Worm (Caenorhabditis elegans) whole organism, early embryonic: ENCODE data around the gene best-16.

Source experiments
- B0310.2 ChIP-seq: sonication (generic microtip); optimal IDR thresholded peaks from 2 replicates; lab custom pipeline; 2016; ENCODE audit warnings: mild to moderate bottlenecking, missing genetic modification characterization, missing compliant biosample characterization
- F13C5.2 ChIP-seq: sonication (generic microtip); optimal IDR thresholded peaks from 2 replicates; lab custom pipeline; 2017; ENCODE audit warnings: mild to moderate bottlenecking, missing genetic modification characterization, inconsistent platforms, missing compliant biosample characterization
- aly-1 ChIP-seq: sonication (generic microtip); optimal IDR thresholded peaks from 2 replicates; lab custom pipeline; 2016; ENCODE audit warnings: missing genetic modification characterization, missing compliant biosample characterization
- ama-1 ChIP-seq: fragments of 150-350 bp; optimal IDR thresholded peaks from 2 replicates; lab custom pipeline; 2014
- ceh-13 ChIP-seq: fragments of 200-800 bp; sonication (Bioruptor generic); optimal IDR thresholded peaks from 2 replicates; lab custom pipeline; 2018; ENCODE audit warnings: mild to moderate bottlenecking, missing genetic modification characterization, missing compliant biosample characterization
- ceh-36 ChIP-seq: sonication (generic microtip); optimal IDR thresholded peaks from 2 replicates; lab custom pipeline; 2016; ENCODE audit warnings: missing genetic modification characterization, inconsistent platforms, missing compliant biosample characterization
- ets-7 ChIP-seq: sonication (generic microtip); optimal IDR thresholded peaks from 2 replicates; lab custom pipeline; 2016; ENCODE audit warnings: missing genotype, missing genetic modification characterization, missing compliant biosample characterization
- flt-1 ChIP-seq: fragments of 200-800 bp; sonication (Bioruptor generic); IDR thresholded peaks from 2 replicates; pipeline ENCODE4 v1.3.6; 2022; ENCODE audit warnings: missing genetic modification characterization, missing compliant biosample characterization
- hmbx-1 ChIP-seq: sonication (generic microtip); optimal IDR thresholded peaks from 2 replicates; lab custom pipeline; 2016; ENCODE audit warnings: mild to moderate bottlenecking, missing genetic modification characterization, missing compliant biosample characterization
- hmg-4 ChIP-seq: fragments of 200-800 bp; sonication (Bioruptor generic); optimal IDR thresholded peaks from 2 replicates; lab custom pipeline; 2018; ENCODE audit warnings: mild to moderate bottlenecking, missing genetic modification characterization, missing compliant biosample characterization
- hnd-1 ChIP-seq: sonication (generic microtip); optimal IDR thresholded peaks from 2 replicates; lab custom pipeline; 2016; ENCODE audit warnings: missing genetic modification characterization, missing compliant biosample characterization
- pes-1 ChIP-seq: fragments of 200-800 bp; sonication (Bioruptor generic); IDR thresholded peaks from 2 replicates; pipeline ENCODE4 v1.3.6; 2022; ENCODE audit warnings: missing genetic modification reagents, missing genetic modification characterization, missing compliant biosample characterization
- scrt-1 ChIP-seq: fragments of 200-800 bp; sonication (Bioruptor generic); IDR thresholded peaks from 2 replicates; pipeline ENCODE4 v1.3.6; 2022; ENCODE audit warnings: missing genetic modification characterization, missing compliant biosample characterization
- sea-1 ChIP-seq: fragments of 200-800 bp; sonication (Bioruptor generic); conservative IDR thresholded peaks from 2 replicates; pipeline ENCODE4 v1.3.6; 2022; ENCODE audit warnings: missing genetic modification characterization, missing compliant biosample characterization
- tbx-11 ChIP-seq: fragments of 200-800 bp; sonication (Bioruptor generic); IDR thresholded peaks from 2 replicates; pipeline ENCODE4 v1.3.6; 2022; ENCODE audit warnings: missing genetic modification characterization, missing compliant biosample characterization
- tbx-37 ChIP-seq: fragments of 200-800 bp; sonication (Bioruptor generic); conservative IDR thresholded peaks from 2 replicates; pipeline ENCODE4 v1.3.6; 2022; ENCODE audit warnings: missing genetic modification reagents, missing genetic modification characterization, missing compliant biosample characterization
- tra-4 ChIP-seq: sonication (generic microtip); optimal IDR thresholded peaks from 2 replicates; lab custom pipeline; 2017; ENCODE audit warnings: missing genetic modification characterization, missing compliant biosample characterization

The best-16 gene

ce11 chrIV:7191745-7192144 lies 3.9 kb downstream of the best-16 start, which contains the start of gene R13A1.5:
Gene R13A1.5, minus strand, starts transcription at chrIV:7191845.
- no peak for TF ChIP-seq sea-1 (GFP tag; lab: Robert Waterston, UW)
- no peak for TF ChIP-seq tbx-37 (GFP tag; lab: Robert Waterston, UW)
- TF ChIP-seq scrt-1 (GFP tag; lab: Robert Waterston, UW), result no peak
- TF ChIP-seq ets-7 (tag; lab: Kevin White, UChicago), result no peak
- no peak for TF ChIP-seq hmbx-1 (tag; lab: Kevin White, UChicago)
- no peak for TF ChIP-seq flt-1 (GFP tag; lab: Robert Waterston, UW)
- no peak for TF ChIP-seq B0310.2
- no peak for TF ChIP-seq tra-4
- TF ChIP-seq F13C5.2 (tag; lab: Kevin White, UChicago), result no peak
- TF ChIP-seq pes-1, result no peak
- TF ChIP-seq ama-1 (lab: Kevin White, UChicago), result no peak
- TF ChIP-seq ceh-36, result no peak
- no peak for TF ChIP-seq ceh-13 (GFP tag; lab: Kevin White, UChicago)
- TF ChIP-seq hmg-4 (GFP tag; lab: Kevin White, UChicago), result no peak

ce11 chrIV:7190409-7190808 lies 5.2 kb downstream of the best-16 start:
- TF ChIP-seq flt-1 (GFP tag; lab: Robert Waterston, UW), result no peak
- no peak for TF ChIP-seq F13C5.2 (tag; lab: Kevin White, UChicago)
- TF ChIP-seq B0310.2, result no peak
- TF ChIP-seq ceh-36, result no peak
- TF ChIP-seq sea-1 (GFP tag; lab: Robert Waterston, UW), result no peak
- no peak for TF ChIP-seq tbx-37 (GFP tag; lab: Robert Waterston, UW)
- TF ChIP-seq hmbx-1 (tag; lab: Kevin White, UChicago), result no peak
- no peak for TF ChIP-seq ama-1 (lab: Kevin White, UChicago)
- no peak for TF ChIP-seq ceh-13 (GFP tag; lab: Kevin White, UChicago)
- TF ChIP-seq hmg-4 (GFP tag; lab: Kevin White, UChicago), result no peak
- no peak for TF ChIP-seq ets-7 (tag; lab: Kevin White, UChicago)
- TF ChIP-seq scrt-1 (GFP tag; lab: Robert Waterston, UW), result no peak
- no peak for TF ChIP-seq tra-4
- TF ChIP-seq hnd-1 (tag; lab: Kevin White, UChicago), result no peak
- no peak for TF ChIP-seq tbx-11 (GFP tag; lab: Robert Waterston, UW)

- TF ChIP-seq tbx-37 (GFP tag; lab: Robert Waterston, UW) (no peak), hmbx-1 (tag; lab: Kevin White, UChicago) (no peak), sea-1 (GFP tag; lab: Robert Waterston, UW) (no peak), ceh-13 (GFP tag; lab: Kevin White, UChicago) (no peak), ets-7 (tag; lab: Kevin White, UChicago) (no peak), B0310.2 (no peak), hmg-4 (GFP tag; lab: Kevin White, UChicago) (no peak), pes-1 (no peak), aly-1 (no peak)
These were observed 6.9 kb downstream of the best-16 start, which contains the start of gene srlf-7 for ce11 chrIV:7188528-7189422. Gene srlf-7, plus strand, starts transcription at chrIV:7189287.

- TF ChIP-seq hmg-4 (GFP tag; lab: Kevin White, UChicago) (no peak), ceh-13 (GFP tag; lab: Kevin White, UChicago) (no peak), ama-1 (lab: Kevin White, UChicago) (no peak), sea-1 (GFP tag; lab: Robert Waterston, UW) (no peak), ceh-36 (no peak), tbx-37 (GFP tag; lab: Robert Waterston, UW) (no peak)
These were observed 7.6 kb downstream of the best-16 start, which contains the start of gene C42D4.13 for ce11 chrIV:7188030-7188429. Gene C42D4.13, minus strand, starts transcription at chrIV:7188130.

ce11 chrIV:7186756-7187155 lies 8.9 kb downstream of the best-16 start, which contains the start of gene str-249:
Gene str-249, minus strand, starts transcription at chrIV:7186856.
- no peak for TF ChIP-seq pes-1
- TF ChIP-seq tbx-37 (GFP tag; lab: Robert Waterston, UW), result no peak
- no peak for TF ChIP-seq flt-1 (GFP tag; lab: Robert Waterston, UW)
- TF ChIP-seq F13C5.2 (tag; lab: Kevin White, UChicago), result no peak
- no peak for TF ChIP-seq ceh-36
- TF ChIP-seq hmg-4 (GFP tag; lab: Kevin White, UChicago), result no peak
- TF ChIP-seq aly-1, result no peak
- no peak for TF ChIP-seq scrt-1 (GFP tag; lab: Robert Waterston, UW)

ce11 chrIV:7184597-7184996 lies 11.0 kb downstream of the best-16 start, which contains the start of gene clec-179:
Gene clec-179, minus strand, starts transcription at chrIV:7184697.
- no peak for TF ChIP-seq hmg-4 (GFP tag; lab: Kevin White, UChicago)
- no peak for TF ChIP-seq tbx-11 (GFP tag; lab: Robert Waterston, UW)
- TF ChIP-seq ets-7 (tag; lab: Kevin White, UChicago), result no peak
- TF ChIP-seq tbx-37 (GFP tag; lab: Robert Waterston, UW), result no peak
- no peak for TF ChIP-seq ama-1 (lab: Kevin White, UChicago)

ce11 chrIV:7182818-7183217 lies 12.8 kb downstream of the best-16 start:
- TF ChIP-seq tbx-11 (GFP tag; lab: Robert Waterston, UW) (no peak), flt-1 (GFP tag; lab: Robert Waterston, UW) (no peak), hmbx-1 (tag; lab: Kevin White, UChicago) (no peak), scrt-1 (GFP tag; lab: Robert Waterston, UW) (no peak), tra-4 (no peak), F13C5.2 (tag; lab: Kevin White, UChicago) (no peak), aly-1 (no peak), sea-1 (GFP tag; lab: Robert Waterston, UW) (no peak), ets-7 (tag; lab: Kevin White, UChicago) (no peak), pes-1 (no peak)
